Worm (Caenorhabditis elegans) whole organism, L1 larva: ENCODE results near the gene ncx-1.

Experiments used
- egl-27 ChIP-seq, 2 experiments: fragments of 150-350 bp in 1 of 2; sonication (generic microtip); optimal IDR thresholded peaks; 3 replicates each; lab custom pipeline; 2017 to 2018; ENCODE audit warnings: missing biosample characterization in 2 of 2, missing genetic modification characterization in 2 of 2, missing genetic modification reagents in 2 of 2
- fkh-10 ChIP-seq: sonication (generic microtip); optimal IDR thresholded peaks from 2 replicates; lab custom pipeline; 2017; ENCODE audit warnings: missing biosample characterization, missing genetic modification reagents, missing genetic modification characterization
- fos-1 ChIP-seq: fragments of 150-350 bp; optimal IDR thresholded peaks from 2 replicates; lab custom pipeline; 2014; ENCODE audit warnings: missing biosample characterization, missing genetic modification characterization
- lsy-2 ChIP-seq, 2 experiments: fragments of 150-350 bp; optimal IDR thresholded peaks; 2 replicates each; lab custom pipeline; 2014; ENCODE audit warnings: missing biosample characterization in 2 of 2, missing genetic modification characterization in 2 of 2
- nhr-12 ChIP-seq: sonication (generic microtip); optimal IDR thresholded peaks from 2 replicates; lab custom pipeline; 2017; ENCODE audit warnings: missing biosample characterization, missing genetic modification characterization
- nhr-20 ChIP-seq: sonication (generic microtip); optimal IDR thresholded peaks from 2 replicates; lab custom pipeline; 2016; ENCODE audit warnings: mild to moderate bottlenecking, missing genetic modification characterization, missing compliant biosample characterization
- nhr-28 ChIP-seq: fragments of 150-350 bp; optimal IDR thresholded peaks from 2 replicates; lab custom pipeline; 2014; ENCODE audit warnings: missing biosample characterization, missing genetic modification characterization
- pqm-1 ChIP-seq: sonication (generic microtip); optimal IDR thresholded peaks from 3 replicates; lab custom pipeline; 2017; ENCODE audit warnings: missing biosample characterization, missing genetic modification characterization
- snpc-4 ChIP-seq: fragments of 150-350 bp; optimal IDR thresholded peaks from 2 replicates; lab custom pipeline; 2014; ENCODE audit warnings: missing biosample characterization, missing genetic modification characterization
- sptf-1 ChIP-seq: fragments of 150-350 bp; optimal IDR thresholded peaks from 2 replicates; lab custom pipeline; 2014; ENCODE audit warnings: missing biosample characterization, missing genetic modification characterization
- xbp-1 ChIP-seq: sonication (generic microtip); optimal IDR thresholded peaks from 2 replicates; lab custom pipeline; 2016; ENCODE audit warnings: missing genetic modification characterization, missing compliant biosample characterization
- zag-1 ChIP-seq: fragments of 150-350 bp; optimal IDR thresholded peaks from 2 replicates; lab custom pipeline; 2014; ENCODE audit warnings: missing biosample characterization, missing genetic modification characterization
- ztf-11 ChIP-seq, 2 experiments: sonication (generic microtip); optimal IDR thresholded peaks; 2 replicates each; lab custom pipeline; 2016 to 2017; ENCODE audit warnings: missing genetic modification characterization in 2 of 2, missing biosample characterization in 1 of 2, missing compliant biosample characterization in 1 of 2

DNA sequence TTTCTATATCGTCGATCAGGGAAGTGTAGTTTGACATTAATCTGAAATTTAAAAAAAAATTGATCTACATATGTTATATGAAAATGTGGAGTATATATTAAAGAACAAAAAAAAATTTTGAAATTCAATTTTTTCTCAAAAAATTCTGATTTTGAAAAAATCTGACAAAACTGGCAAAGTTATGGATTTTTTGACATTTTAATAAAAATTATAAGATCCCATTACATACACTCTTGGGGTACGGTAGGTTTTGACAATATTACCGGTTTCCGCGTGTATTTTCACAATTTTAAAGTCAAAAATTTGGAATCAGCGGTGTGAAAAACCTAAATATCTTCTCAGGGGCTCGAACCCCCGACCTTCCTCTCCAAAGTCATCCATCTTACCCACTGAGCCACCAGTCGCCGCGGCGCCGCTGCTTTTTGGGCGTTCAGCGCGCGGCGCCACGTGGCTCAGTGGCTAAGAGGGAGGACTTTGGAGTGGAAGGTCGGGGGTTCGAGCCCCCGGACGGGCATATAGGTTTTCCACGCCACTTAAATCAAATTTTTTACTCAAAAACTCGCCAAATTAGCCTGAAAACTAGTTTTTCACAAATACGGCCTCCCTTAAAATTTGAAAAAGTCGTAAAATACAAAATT lies 18.1 kb upstream of the ncx-1 start, which contains the start of gene Y113G7A.14:
- TF ChIP-seq nhr-12 (no peak), lsy-2 (tag; optimal IDR thresholded peaks at IDR 0.05; lab: Kevin White, UChicago) (no peak), nhr-28 (tag; lab: Kevin White, UChicago) (no peak), nhr-20 (tag; lab: Kevin White, UChicago) (no peak), pqm-1 (tag; lab: Kevin White, UChicago) (no peak), ztf-11 (tag; optimal IDR thresholded peaks at IDR 0.05; lab: Kevin White, UChicago) (no peak), sptf-1 (tag; lab: Kevin White, UChicago) (no peak), zag-1 (no peak), fkh-10 (GFP tag; lab: Kevin White, UChicago) (no peak), fos-1 (tag; lab: Kevin White, UChicago) (no peak), xbp-1 (tag; lab: Kevin White, UChicago) (no peak), snpc-4 (no peak), egl-27 (tag; optimal IDR thresholded peaks at IDR 0.05; lab: Kevin White, UChicago) (no peak)
